Worm (Caenorhabditis elegans) whole organism, mixed stage, embryonic: ENCODE data around the gene inx-18.

Source experiments
- nhr-12 ChIP-seq: fragments of 150-350 bp; optimal IDR thresholded peaks from 2 replicates; lab custom pipeline; 2014; ENCODE audit warnings: missing biosample characterization, missing genetic modification characterization
- nhr-76 ChIP-seq: sonication (generic microtip); optimal IDR thresholded peaks from 2 replicates; lab custom pipeline; 2017; ENCODE audit warnings: missing biosample characterization, missing genetic modification characterization
- snpc-4 ChIP-seq: fragments of 150-350 bp; optimal IDR thresholded peaks from 2 replicates; lab custom pipeline; 2014; ENCODE audit warnings: missing biosample characterization, missing genetic modification characterization
- ztf-11 ChIP-seq: fragments of 150-350 bp; optimal IDR thresholded peaks from 2 replicates; lab custom pipeline; 2014; ENCODE audit warnings: missing biosample characterization, missing genetic modification characterization

ce11 chrIV:572487-572886, 33.7 kb upstream of the inx-18 start, which contains the start of gene gex-2:
- TF ChIP-seq ztf-11 (tag; lab: Kevin White, UChicago) (no peak), nhr-12 (no peak), snpc-4 (no peak), nhr-76 (tag; lab: Kevin White, UChicago) (no peak)
